Fruit fly (Drosophila melanogaster) whole organism, larva: ENCODE data around the gene CG32971.

Experiments
- noc ChIP-seq: fragments of 200-800 bp; sonication (Bioruptor generic); optimal IDR thresholded peaks from 3 replicates; lab custom pipeline; 2019; ENCODE audit warnings: missing biosample characterization, mild to moderate bottlenecking, missing genetic modification characterization, moderate library complexity

CG32971 gene

DNA sequence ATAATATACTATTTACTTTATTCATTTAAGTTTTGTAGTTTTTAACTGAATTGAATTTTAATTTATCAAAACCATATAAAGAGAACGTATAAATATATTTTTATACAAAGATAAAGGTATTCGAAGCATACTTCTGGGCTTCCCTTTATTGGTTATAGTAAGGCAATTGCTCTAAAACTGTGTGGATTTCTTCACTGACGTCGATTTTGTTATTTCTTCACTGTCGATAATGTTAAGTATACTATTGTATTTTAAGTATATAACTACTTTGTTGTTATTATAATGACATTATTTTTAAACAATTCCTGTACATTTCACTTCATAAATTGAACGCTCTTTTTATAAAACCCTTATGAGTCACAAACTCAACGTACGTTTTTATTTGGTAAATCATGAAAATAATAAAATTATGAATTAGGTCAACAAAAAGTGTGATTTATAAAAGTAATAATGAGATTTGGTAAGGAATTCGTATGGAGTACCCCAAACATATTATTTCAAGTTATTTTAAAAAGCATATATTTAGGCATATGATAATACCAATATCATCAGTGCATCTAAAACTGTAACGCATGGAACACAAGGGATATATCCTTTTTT is 22.2 kb upstream of the CG32971 start:
- no peak for TF ChIP-seq noc

DNA sequence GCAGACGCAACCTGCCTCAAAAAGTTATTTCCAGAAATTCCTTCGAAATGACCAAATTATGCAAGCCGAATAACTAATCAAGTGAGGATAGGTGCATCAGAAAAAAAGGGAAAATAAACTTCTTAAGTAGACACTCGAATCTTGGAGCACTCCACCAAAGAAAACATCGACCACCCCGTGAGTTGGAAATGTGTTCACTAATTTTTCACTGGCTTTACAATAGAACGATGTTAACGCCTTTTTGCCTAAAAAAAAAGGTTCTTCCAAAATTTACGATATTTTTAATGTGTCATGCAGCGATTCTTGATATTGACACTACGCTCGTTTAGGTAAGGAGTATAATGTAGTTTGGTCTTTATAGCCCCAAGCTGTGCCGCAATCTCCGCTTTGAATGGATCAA is 16.0 kb upstream of the CG32971 start:
- no peak for TF ChIP-seq noc

DNA sequence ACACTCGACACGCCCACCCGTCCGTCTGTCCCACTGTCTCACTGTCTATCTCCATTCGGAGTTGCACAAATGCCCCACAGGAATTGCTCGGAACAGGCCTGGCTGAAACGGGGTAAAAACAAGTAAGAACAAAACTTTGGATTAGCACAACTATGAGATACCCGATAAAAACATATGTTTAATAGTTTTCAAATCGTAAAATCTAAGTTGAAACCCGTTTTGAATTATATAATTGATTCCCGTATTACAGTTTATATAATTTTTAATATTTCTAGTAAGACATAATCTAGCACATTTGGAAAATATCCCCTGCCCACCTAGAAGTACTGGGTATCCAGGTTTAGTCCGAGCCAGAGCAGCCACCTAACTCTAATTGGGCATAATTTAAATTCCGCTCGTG is 14.8 kb upstream of the CG32971 start:
- no peak for TF ChIP-seq noc

DNA sequence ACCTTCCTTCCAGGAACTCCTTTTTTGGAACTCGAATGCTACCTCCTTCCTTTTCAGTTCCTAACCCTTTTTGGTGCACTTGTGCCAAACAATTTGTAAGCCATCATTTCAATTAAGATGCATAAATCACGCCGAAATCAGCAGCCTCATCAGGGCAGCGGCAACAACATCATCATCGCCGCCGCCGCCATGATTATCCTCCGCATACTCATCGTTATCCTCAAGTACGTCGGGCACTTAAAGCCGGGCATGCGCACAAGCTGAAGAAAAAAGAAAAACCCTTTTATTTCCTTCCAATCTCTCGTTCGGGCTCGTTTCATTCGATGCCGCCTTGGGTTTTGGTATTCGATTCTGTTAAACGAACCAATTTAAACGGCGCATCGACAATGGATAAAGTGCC is 13.7 kb upstream of the CG32971 start:
- TF ChIP-seq noc, result no peak

DNA sequence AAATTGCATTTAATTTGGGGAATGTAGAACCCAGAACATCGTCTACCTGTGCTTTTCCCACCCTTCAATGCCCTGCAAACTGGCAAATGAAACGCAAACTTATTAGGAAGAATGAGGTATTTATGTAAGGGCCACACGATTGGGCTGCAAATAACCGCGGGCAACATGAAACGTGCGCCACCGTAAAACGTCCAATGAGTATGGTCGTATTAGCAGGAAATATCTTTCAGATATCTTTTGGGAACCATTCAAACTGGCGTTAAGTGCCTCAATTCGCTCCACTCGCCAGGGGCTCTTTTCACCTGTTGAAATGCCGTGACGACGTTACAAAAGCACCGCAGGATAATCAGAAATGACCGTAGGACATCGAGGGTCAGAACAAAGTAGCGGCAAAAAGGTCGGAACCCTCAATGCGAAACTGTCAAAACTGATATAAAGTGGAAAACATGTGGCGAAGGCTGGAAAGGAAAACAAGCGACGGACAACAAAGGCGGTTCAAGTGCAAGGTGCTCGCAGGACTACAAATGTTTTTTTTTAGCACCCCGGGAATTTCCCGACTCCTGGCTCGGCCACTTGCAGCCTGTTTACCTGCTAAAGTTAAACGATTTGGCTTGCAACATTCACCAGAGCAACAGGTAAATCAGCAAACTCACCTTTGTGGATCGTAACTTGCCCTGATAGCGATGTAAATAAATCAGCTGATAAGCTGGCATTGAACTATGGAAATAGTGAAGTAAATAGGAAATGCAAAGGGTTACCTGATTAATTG is 12.7 kb upstream of the CG32971 start:
- no peak for TF ChIP-seq noc

DNA sequence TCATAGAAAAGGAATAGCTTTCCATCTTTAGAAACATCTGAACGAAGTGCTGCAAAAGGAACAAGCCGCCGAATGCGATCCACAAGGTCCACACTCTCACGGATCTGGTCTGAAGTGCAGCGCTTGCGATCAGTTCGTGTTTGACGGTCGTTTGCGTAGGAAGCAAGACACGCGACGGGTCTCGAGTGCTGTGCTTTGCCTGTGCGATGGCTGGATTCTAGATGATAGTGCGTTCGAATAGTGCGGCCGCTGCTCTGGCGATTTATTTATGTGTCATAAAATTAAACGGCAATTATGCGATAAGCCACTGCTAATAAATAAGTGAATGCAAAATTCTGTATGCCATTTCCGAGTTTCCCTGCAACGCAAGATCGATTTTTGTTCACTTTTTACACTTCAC is 11.7 kb upstream of the CG32971 start, which contains the start of gene wb:
wb (plus strand) TSS at position 132 of the 400 bp plus-strand sequence.
- TF ChIP-seq noc, result no peak

DNA sequence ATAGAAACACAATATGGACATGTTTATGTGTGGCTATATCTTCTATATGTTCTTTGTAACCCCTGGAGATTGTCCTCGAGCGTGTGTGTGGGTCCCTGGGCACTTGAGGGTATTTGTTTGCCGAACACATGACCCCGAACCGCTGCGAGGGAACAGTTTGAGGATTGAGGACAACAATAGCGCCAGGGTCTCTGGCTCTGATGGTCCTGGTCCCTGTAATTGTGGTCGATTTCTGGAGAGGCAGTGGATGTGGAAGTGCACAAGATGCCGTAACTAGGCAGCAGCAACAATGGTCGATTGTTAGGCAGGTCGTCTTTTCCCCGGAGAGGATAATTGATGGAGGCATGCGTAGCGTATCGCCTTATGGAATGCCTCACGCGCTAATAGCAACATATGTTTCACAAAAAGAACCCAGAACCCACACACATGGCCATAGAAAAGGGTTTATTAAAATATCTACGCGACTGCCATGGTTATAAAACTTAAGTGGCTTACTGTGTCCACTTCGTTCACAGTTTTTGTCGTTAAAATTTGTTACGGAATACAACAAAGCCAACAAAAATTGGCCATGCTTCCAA is 9.5 kb upstream of the CG32971 start:
- TF ChIP-seq noc, result no peak

DNA sequence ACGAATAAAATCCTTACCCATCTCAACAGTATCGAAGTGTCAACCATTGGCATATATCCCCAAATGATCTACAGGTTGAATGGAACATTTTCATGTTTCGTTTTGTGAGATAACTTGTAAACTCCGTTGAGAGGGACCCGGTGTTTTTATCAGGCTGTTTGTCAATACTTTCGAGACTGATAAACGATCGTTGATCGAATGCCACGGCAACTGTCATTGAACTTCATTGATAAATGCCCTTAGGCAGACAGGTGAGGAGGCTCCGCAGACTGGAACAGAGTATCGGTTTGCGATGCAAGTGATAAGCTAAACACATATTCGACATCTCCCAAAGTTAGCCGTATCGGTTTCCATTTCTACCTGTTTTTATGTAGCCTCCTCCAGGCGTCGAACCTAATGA is 6.0 kb upstream of the CG32971 start:
- TF ChIP-seq noc, result no peak

DNA sequence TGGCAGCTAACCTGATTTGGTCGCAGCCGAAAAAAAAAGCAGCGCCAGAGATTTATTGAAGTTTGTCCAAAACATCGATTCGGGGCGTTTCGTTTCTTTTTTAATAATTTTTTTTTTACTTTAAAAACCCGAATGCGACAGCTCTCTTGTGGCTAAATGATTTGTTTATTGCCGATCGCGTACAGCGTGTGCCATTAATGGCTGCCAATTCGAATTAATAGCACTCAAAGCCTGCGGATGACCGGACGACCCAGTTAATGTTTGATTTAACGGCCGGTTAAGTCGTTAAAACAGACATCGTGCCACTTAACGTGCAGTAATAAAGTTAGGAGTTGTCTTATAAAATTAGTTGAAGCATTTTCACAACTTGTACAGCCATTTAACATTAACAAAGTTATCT is 3.2 kb upstream of the CG32971 start:
- TF ChIP-seq noc, result no peak

DNA sequence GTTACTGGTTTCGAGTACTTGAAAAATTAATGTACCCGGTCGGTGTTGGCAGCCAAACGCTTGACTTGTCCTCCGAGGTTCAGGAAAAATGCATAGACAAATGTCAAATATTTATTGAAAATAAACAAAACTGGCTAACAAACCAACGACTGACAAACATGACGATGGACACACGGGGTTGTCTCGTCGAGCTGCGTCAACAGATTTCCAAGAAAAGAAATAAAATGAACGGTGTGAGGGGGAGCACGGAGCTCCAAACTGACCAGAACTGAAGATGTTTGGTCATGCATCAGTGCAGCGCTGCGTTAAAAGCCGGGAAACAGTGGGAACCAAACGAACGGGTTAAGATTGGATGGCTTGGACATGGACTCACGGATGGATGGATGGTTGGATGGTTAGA is 1.1 kb upstream of the CG32971 start:
- TF ChIP-seq noc, result no peak

DNA sequence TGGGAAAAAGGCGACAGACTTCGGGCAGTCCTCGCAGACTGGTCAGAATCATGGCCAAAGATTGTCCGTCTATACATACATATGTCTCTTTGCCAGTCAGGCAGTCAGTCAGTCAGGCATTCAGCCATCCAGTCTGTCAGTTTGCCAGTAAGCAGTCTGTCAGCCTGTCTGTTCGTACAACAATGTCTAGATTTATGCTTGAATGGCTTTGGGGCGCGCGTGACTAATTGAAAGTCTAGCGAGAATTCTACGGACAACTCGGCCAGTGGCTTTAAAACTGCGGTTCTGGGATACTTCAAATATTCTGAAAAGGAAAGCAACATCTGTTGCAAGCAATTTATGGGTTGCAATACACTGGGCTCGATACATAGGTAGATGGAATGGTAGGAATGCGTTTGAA is 6.2 kb downstream of the CG32971 start:
- TF ChIP-seq noc, result no peak

DNA sequence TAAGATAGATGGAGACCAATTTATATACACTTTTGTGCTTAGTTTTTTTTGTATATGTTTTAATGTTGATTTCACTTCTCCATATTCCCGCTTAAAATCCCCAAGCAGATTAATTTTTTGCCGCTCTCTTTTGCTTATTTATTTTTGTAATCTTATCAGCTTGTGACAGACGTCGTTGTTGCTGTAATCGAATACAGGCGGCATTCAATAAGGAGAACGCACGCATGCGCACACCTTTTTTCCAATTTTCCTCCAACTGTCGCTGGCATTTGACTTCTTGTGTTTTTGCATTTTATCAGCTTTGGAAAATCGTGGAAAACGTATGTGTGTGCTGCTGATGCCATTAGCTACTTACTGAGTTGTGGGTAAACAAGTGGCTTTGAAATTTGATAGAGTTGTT is 10.0 kb downstream of the CG32971 start:
- TF ChIP-seq noc, result no peak

DNA sequence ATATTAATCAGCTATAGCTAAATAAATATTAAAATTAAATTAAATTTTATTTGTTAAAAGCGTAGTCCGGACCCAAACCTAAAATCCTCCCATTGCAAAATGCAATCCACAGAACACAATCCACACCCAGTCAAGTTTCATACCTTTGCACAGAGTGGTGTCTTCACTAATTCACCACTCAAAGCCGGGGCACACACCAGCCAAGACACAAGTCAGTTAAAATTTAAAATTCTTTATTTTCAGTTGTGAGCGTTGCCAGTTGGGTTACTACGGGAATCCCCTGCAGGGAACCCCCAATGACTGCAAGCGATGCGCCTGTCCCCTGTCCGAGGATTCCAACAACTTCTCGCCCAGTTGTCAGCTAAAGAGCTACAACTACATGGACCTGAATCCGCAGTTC is 13.3 kb downstream of the CG32971 start:
- TF ChIP-seq noc, result no peak

DNA sequence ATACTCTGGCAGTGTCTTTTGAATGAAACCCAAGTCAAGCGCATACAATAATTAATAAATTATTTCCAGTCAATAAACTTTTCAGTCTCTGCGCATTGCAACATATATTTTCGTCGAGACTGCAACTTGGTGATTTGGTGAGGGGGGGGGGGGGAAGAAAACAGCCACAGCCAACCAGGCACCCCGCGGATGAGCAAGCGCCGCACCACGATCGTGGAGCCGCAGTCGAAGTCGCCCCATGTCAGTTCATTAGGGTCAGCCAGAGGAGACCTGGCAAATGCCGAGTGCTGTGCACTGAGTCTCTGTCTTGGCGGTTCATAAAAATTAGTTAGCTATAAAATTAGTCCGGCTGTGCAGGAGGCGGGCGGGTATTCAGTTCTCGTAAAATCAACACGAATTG is 18.1 kb downstream of the CG32971 start:
- TF ChIP-seq noc, result no peak

DNA sequence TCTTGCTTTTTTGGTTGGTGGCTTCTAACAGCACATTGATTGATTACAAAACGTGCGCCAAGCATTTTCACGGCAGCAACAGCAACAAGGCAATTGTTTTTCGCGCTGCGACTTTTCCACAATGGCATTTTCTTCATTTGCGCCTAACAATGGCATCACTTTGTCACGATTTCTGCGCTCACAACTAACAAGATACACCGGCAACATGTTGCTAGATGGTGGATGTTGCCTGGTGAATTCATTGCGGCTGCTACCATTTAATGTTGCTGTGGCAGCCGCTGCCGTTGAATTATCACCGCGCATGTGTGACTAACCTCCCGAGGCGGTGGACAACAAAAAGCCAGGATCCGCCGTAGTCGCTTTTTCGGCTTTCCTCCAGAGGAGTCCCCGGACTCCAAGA is 19.3 kb downstream of the CG32971 start:
- no peak for TF ChIP-seq noc

DNA sequence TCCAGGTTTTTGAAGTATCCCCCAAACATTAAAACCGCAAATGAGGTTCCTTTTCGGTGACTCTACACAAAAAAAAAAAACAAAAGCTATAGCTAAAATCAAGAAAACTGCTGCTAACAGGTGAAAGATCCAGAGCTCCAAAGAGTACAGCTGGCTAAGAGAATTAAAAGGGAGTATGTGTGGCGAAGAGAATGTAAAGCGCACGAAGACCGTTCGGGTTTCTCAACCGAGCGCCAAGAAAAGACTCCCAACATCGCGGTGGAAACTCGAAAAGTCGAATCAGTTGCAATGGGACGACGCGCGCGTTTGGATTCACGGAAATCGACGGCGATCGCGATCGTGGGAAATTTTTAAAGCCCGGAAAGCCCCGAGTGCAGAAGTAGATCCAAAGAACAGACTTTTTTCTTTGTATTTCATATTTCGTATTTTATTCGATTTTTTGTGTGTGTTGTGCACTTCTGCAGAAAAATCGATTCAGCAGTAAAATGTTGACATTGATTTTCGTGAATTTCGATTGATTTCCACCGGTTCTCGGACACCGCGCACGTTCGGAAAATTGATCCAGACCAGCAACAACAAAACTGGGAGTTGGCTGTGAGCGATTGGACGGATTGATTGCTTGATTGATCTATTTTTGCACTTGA is 26.2 kb downstream of the CG32971 start:
- TF ChIP-seq noc, result no peak

DNA sequence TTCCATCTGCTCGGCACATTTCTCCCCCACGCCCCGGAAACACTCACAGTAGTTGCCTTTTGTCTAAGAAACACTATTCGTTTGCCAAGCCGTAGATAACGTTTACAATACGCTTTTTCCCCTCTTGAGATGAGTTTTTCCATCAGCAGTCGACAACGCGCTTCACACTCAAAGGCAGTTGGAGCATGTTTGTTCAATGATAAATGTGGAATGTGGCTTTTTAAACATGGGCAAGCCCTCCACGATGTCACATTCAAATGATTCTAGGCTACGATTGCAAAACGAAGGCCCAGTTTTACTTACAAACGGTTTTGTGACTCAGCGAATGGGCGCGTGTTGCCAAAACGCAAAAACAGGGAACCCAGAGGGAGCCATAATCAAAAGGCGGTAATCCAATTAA is 27.9 kb downstream of the CG32971 start:
- TF ChIP-seq noc, result no peak

DNA sequence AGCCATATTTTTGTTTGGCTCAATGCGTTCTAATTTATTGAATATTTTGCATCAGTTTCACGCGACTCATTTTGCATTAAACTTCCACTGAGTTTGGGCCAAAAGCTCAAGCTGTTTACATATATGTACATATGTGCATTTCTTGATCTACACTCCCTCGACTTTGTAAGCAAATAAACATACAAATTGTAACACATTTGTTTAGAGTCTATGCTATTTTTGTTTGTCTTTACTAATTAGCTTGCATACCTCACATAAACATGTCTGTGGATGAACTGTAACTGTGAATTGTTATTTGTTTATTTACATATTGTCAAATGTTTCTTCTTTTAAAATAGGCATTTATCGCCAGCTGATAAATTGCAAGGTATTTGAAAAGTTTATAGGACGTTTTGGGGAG is 32.9 kb downstream of the CG32971 start:
- no peak for TF ChIP-seq noc
